Worm (Caenorhabditis elegans): ENCODE data around the gene cyn-11.

Gene cyn-11

DNA sequence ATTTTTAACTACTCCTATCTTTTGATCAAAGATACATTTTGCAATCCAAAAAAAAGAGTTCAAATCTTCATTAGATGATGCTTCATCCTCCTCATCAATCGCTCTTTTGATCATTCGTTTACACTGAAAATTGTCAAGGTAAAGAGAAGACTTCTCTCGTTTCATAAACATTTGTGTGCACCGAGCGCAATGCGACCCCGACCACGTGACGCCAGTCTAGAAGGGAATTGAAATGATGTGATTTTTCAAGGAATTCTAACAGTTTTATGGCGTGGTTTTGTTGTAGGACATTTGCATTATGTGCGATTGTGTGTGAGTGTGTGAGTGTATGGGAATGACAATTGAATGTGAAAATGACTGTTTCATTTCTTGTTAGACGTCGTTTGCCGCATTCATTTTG, 25.2 kb upstream of the cyn-11 start:
- TF ChIP-seq scrt-1 (GFP tag; IDR thresholded peaks at IDR 0.05) (no peak), hmg-4 (GFP tag; optimal IDR thresholded peaks at IDR 0.05) (no peak), ceh-36 (tag; optimal IDR thresholded peaks at IDR 0.05) (no peak), ets-7 (tag; optimal IDR thresholded peaks at IDR 0.05) (no peak), tra-4 (tag; optimal IDR thresholded peaks at IDR 0.05) (no peak), pes-1 (GFP tag; IDR thresholded peaks at IDR 0.05) (no peak), tbx-37 (GFP tag; conservative IDR thresholded peaks at IDR 0.05) (no peak), aly-1 (tag; optimal IDR thresholded peaks at IDR 0.05) (no peak), hnd-1 (tag; optimal IDR thresholded peaks at IDR 0.05) (no peak), flt-1 (GFP tag; IDR thresholded peaks at IDR 0.05) (no peak), tbx-11 (GFP tag; IDR thresholded peaks at IDR 0.05) (no peak), ceh-13 (GFP tag; optimal IDR thresholded peaks at IDR 0.05) (no peak), ama-1 (optimal IDR thresholded peaks at IDR 0.05) (no peak), B0310.2 (tag; optimal IDR thresholded peaks at IDR 0.05) (no peak), sea-1 (GFP tag; conservative IDR thresholded peaks at IDR 0.05) (no peak), hmbx-1 (tag; optimal IDR thresholded peaks at IDR 0.05) (no peak)

DNA sequence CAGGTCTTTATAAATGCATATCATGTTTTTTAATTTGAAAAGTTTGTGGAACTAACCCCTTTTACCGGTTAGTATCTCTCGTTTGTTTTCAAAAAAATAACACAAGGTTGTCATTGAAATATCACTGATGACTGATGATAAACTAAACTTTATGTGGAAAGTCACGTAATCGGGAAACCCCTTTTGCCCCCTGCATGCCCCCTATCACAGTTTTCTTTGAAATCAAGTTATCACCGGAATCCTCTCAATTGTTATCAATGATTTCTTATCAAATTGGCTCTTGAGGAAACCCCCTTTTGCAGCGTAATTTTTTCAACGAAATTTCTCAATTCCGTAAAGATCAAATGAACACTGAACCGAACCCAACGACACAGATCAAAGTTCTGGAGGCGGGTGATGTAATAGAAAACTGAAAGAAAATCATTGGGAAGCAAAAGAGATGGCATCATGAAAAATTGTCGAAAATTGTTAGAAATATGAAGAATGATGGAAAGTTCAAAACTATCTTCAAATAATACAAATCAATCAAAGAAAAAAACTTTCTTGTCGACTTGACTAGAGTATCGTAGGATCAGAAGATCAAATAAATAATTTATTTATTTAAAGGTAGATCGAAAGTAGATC, 24.4 kb upstream of the cyn-11 start:
- TF ChIP-seq F13C5.2 (tag; optimal IDR thresholded peaks at IDR 0.05) (no peak), ets-7 (tag; optimal IDR thresholded peaks at IDR 0.05) (no peak), B0310.2 (tag; optimal IDR thresholded peaks at IDR 0.05) (no peak), scrt-1 (GFP tag; IDR thresholded peaks at IDR 0.05) (no peak), flt-1 (GFP tag; IDR thresholded peaks at IDR 0.05) (no peak)

DNA sequence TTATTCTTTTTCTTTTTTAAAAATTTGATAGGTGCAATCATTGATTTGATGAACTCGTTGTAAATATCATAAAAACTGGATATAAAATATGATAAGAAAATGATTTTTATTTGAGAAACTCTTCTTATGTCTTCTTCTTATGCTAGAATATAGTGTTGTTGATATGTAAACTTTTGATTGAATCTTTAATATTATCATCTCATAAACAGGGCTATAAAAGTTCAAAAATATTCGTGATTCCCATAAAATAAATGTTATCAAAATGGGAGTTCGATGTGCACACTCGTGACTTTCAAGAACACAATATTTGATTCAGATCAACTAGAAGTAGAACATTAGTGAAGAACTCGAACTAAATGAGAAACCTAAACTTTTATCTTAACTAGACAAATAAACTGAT, 22.9 kb upstream of the cyn-11 start:
- TF ChIP-seq ets-7 (tag; optimal IDR thresholded peaks at IDR 0.05) (no peak), hmg-4 (GFP tag; optimal IDR thresholded peaks at IDR 0.05) (no peak), pes-1 (GFP tag; IDR thresholded peaks at IDR 0.05) (no peak), hmbx-1 (tag; optimal IDR thresholded peaks at IDR 0.05) (no peak), tra-4 (tag; optimal IDR thresholded peaks at IDR 0.05) (no peak), tbx-11 (GFP tag; IDR thresholded peaks at IDR 0.05) (no peak), F13C5.2 (tag; optimal IDR thresholded peaks at IDR 0.05) (no peak), hnd-1 (tag; optimal IDR thresholded peaks at IDR 0.05) (no peak), ama-1 (optimal IDR thresholded peaks at IDR 0.05) (no peak), aly-1 (tag; optimal IDR thresholded peaks at IDR 0.05) (no peak), B0310.2 (tag; optimal IDR thresholded peaks at IDR 0.05) (no peak), flt-1 (GFP tag; IDR thresholded peaks at IDR 0.05) (no peak), ceh-36 (tag; optimal IDR thresholded peaks at IDR 0.05) (no peak)

DNA sequence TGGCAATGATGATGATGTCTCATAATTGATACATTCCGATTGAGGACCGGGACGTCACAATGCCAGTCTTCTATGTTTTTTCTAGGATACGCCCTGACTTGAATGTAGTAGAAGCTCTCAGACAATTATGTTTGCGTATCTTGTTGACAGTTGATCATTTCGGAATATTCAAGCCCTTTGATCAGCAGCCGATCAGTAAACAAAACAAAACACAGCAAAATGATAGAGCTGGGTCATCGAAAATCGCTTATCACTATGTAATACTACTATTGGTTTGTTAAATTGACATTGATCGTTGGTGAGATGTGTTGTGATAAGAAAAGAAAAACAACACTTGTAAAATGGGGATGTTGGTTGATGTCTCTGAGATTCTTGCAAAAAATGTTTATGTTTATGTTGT, 22.2 kb upstream of the cyn-11 start:
- TF ChIP-seq scrt-1 (GFP tag; IDR thresholded peaks at IDR 0.05) (no peak), sea-1 (GFP tag; conservative IDR thresholded peaks at IDR 0.05) (no peak), flt-1 (GFP tag; IDR thresholded peaks at IDR 0.05) (no peak), hmg-4 (GFP tag; optimal IDR thresholded peaks at IDR 0.05) (no peak), ama-1 (optimal IDR thresholded peaks at IDR 0.05) (no peak), tbx-37 (GFP tag; conservative IDR thresholded peaks at IDR 0.05) (no peak), F13C5.2 (tag; optimal IDR thresholded peaks at IDR 0.05) (no peak), ets-7 (tag; optimal IDR thresholded peaks at IDR 0.05) (no peak), B0310.2 (tag; optimal IDR thresholded peaks at IDR 0.05) (no peak), aly-1 (tag; optimal IDR thresholded peaks at IDR 0.05) (no peak), tbx-11 (GFP tag; IDR thresholded peaks at IDR 0.05) (no peak), hmbx-1 (tag; optimal IDR thresholded peaks at IDR 0.05) (no peak), ceh-13 (GFP tag; optimal IDR thresholded peaks at IDR 0.05) (no peak), ceh-36 (tag; optimal IDR thresholded peaks at IDR 0.05) (no peak), tra-4 (tag; optimal IDR thresholded peaks at IDR 0.05) (no peak)

DNA sequence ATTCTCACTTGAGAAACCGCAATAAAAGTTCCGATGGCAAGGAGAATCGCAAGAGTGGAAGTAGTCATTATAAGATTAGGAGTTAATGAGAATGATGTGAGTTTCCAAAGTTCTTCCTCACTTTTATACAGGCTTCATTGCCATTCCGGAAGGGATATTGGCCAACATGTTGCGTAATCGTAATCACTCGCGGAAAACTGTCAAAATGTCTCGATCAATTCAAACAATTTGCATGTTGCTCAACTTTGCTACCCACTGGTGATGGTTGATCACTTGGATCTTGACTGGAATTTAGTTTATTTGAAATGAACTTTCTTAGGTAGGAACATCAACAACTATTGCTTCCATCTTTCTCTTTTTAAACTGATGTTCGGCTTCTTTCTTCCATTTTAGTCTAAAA, 21.4 kb upstream of the cyn-11 start, which contains the start of gene idpb-4:
Gene idpb-4, minus strand, starts transcription at position 101 of the 400 bp plus-strand sequence.
- no peak for TF ChIP-seq flt-1 (GFP tag; IDR thresholded peaks at IDR 0.05)
- TF ChIP-seq tbx-37 (GFP tag; conservative IDR thresholded peaks at IDR 0.05): no peak

DNA sequence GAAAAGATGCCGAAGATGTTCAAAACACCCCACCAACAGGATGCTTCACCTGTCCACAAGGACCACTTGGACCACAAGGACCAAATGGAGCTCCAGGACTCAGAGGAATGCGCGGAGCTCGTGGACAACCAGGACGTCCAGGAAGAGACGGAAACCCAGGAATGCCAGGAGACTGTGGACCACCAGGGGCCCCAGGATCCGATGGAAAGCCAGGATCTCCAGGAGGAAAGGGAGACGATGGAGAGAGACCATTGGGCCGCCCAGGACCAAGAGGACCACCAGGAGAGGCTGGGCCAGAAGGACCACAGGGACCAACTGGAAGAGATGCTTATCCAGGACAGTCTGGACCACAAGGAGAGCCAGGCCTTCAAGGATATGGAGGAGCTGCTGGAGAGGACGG, 17.5 kb upstream of the cyn-11 start:
- TF ChIP-seq ceh-13 (GFP tag; optimal IDR thresholded peaks at IDR 0.05): no peak
- TF ChIP-seq F13C5.2 (tag; optimal IDR thresholded peaks at IDR 0.05): no peak
- TF ChIP-seq tra-4 (tag; optimal IDR thresholded peaks at IDR 0.05): no peak
- TF ChIP-seq hnd-1 (tag; optimal IDR thresholded peaks at IDR 0.05): no peak
- no peak for TF ChIP-seq flt-1 (GFP tag; IDR thresholded peaks at IDR 0.05)
- no peak for TF ChIP-seq pes-1 (GFP tag; IDR thresholded peaks at IDR 0.05)
- TF ChIP-seq ama-1 (optimal IDR thresholded peaks at IDR 0.05): no peak
- no peak for TF ChIP-seq ceh-36 (tag; optimal IDR thresholded peaks at IDR 0.05)
- no peak for TF ChIP-seq aly-1 (tag; optimal IDR thresholded peaks at IDR 0.05)
- TF ChIP-seq scrt-1 (GFP tag; IDR thresholded peaks at IDR 0.05): no peak
- TF ChIP-seq ets-7 (tag; optimal IDR thresholded peaks at IDR 0.05): no peak
- TF ChIP-seq tbx-37 (GFP tag; conservative IDR thresholded peaks at IDR 0.05): no peak
- TF ChIP-seq tbx-11 (GFP tag; IDR thresholded peaks at IDR 0.05): no peak
- TF ChIP-seq hmg-4 (GFP tag; optimal IDR thresholded peaks at IDR 0.05): no peak
- TF ChIP-seq B0310.2 (tag; optimal IDR thresholded peaks at IDR 0.05): no peak
- no peak for TF ChIP-seq sea-1 (GFP tag; conservative IDR thresholded peaks at IDR 0.05)
- no peak for TF ChIP-seq hmbx-1 (tag; optimal IDR thresholded peaks at IDR 0.05)

DNA sequence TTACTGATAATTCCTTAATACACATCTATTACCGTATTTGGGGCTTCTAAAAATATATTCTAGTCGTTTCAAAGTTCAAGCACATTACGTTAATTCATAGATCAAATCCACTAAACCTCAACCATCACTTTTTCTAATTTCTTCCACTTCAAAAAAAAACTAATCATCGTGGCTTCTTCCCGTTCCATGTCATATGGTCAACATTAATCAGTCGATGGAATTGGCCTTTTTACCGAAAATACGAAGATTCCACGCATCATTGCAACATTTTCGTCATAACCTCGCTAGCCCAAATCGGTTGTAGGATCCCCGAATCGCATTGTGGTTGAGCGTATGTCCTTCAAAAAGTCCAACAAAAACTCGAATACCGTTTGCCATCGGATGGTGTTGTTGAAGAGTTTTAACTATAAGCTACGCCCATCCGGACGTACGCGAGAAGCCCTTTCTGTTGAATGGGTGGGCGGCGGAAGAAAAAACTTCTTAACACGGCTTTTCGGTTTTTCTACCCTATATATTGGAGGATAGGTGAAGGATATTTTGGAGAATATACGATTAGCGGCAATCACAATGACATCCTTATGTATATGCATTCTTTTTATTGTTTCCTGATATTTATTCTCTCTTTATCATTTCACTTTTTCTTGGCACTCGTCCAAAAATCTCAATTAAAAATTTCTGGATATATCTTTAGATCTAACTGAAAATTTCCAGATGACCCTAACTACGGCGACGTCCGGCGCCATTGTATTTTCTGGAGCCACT, 16.4 kb upstream of the cyn-11 start, which contains the start of gene rol-6:
Gene rol-6, plus strand, starts transcription at position 712 of the 762 bp plus-strand sequence.
- TF ChIP-seq scrt-1 (GFP tag; IDR thresholded peaks at IDR 0.05) (no peak), hmbx-1 (tag; optimal IDR thresholded peaks at IDR 0.05) (no peak), tbx-11 (GFP tag; IDR thresholded peaks at IDR 0.05) (no peak), aly-1 (tag; optimal IDR thresholded peaks at IDR 0.05) (no peak), ceh-13 (GFP tag; optimal IDR thresholded peaks at IDR 0.05) (no peak), B0310.2 (tag; optimal IDR thresholded peaks at IDR 0.05) (no peak), ceh-36 (tag; optimal IDR thresholded peaks at IDR 0.05) (no peak), tbx-37 (GFP tag; conservative IDR thresholded peaks at IDR 0.05) (no peak), tra-4 (tag; optimal IDR thresholded peaks at IDR 0.05) (no peak)
